Worm (Caenorhabditis elegans) whole organism, L4 larva: ENCODE data around the gene inf-1.

Experiments
- F10B5.3 ChIP-seq: sonication (generic microtip); optimal IDR thresholded peaks from 2 replicates; lab custom pipeline; 2016; ENCODE audit warnings: mild to moderate bottlenecking, missing genetic modification characterization, missing compliant biosample characterization
- F26F4.8 ChIP-seq: fragments of 200-800 bp; sonication (Bioruptor generic); conservative IDR thresholded peaks from 2 replicates; pipeline ENCODE4 v1.3.6; 2022; ENCODE audit warnings: missing genetic modification characterization, missing compliant biosample characterization
- F37D6.2 ChIP-seq: sonication (generic microtip); optimal IDR thresholded peaks from 2 replicates; lab custom pipeline; 2016; ENCODE audit warnings: mild to moderate bottlenecking, missing genetic modification characterization, missing compliant biosample characterization
- F49E8.2 ChIP-seq: sonication (generic microtip); optimal IDR thresholded peaks from 2 replicates; lab custom pipeline; 2016; ENCODE audit warnings: missing compliant biosample characterization, mild to moderate bottlenecking, missing genetic modification characterization, borderline replicate concordance
- T26A8.4 ChIP-seq: fragments of 200-800 bp; sonication (Bioruptor generic); IDR thresholded peaks from 2 replicates; pipeline ENCODE4 v1.3.6; 2022; ENCODE audit warnings: missing genetic modification characterization, missing compliant biosample characterization
- Y48G9A.11 ChIP-seq: fragments of 200-800 bp; sonication (Bioruptor generic); IDR thresholded peaks from 2 replicates; pipeline ENCODE4 v1.3.6; 2022; ENCODE audit warnings: missing genetic modification reagents, missing genetic modification characterization, missing compliant biosample characterization
- aha-1 ChIP-seq: fragments of 150-350 bp; peaks from one replicate; lab custom pipeline; 2014; ENCODE audit warnings: missing biosample characterization, missing genetic modification characterization
- aly-2 ChIP-seq: sonication (generic microtip); optimal IDR thresholded peaks from 2 replicates; lab custom pipeline; 2018; ENCODE audit warnings: missing biosample characterization, missing genetic modification characterization
- ama-1 ChIP-seq: fragments of 150-350 bp; optimal IDR thresholded peaks from 2 replicates; lab custom pipeline; 2014; ENCODE audit warnings: inconsistent platforms, mixed read lengths
- attf-4 ChIP-seq: sonication (generic microtip); optimal IDR thresholded peaks from 3 replicates; lab custom pipeline; 2017; ENCODE audit warnings: missing biosample characterization, missing genetic modification characterization
- ceh-32 ChIP-seq: sonication (generic microtip); optimal IDR thresholded peaks from 2 replicates; lab custom pipeline; 2016; ENCODE audit warnings: mild to moderate bottlenecking, missing genetic modification characterization, missing compliant biosample characterization; ENCODE audit not compliant: poor library complexity
- ceh-44 ChIP-seq: fragments of 200-800 bp; sonication (Bioruptor generic); IDR thresholded peaks from 2 replicates; pipeline ENCODE4 v1.3.6; 2022; ENCODE audit warnings: missing genetic modification reagents, missing genetic modification characterization, missing compliant biosample characterization
- ces-1 ChIP-seq: fragments of 150-350 bp; sonication (generic microtip); optimal IDR thresholded peaks from 4 replicates; lab custom pipeline; 2014; ENCODE audit warnings: missing biosample characterization, missing genetic modification reagents, missing genetic modification characterization
- daf-12 ChIP-seq: fragments of 150-350 bp; optimal IDR thresholded peaks from 2 replicates; lab custom pipeline; 2014; ENCODE audit warnings: missing biosample characterization, missing genetic modification reagents, missing genetic modification characterization
- daf-19 ChIP-seq: fragments of 200-800 bp; sonication (Bioruptor generic); conservative IDR thresholded peaks from 2 replicates; pipeline ENCODE4 v1.3.6; 2022; ENCODE audit warnings: missing genetic modification characterization, missing compliant biosample characterization
- daf-8 ChIP-seq: fragments of 200-800 bp; sonication (Bioruptor generic); IDR thresholded peaks from 2 replicates; pipeline ENCODE4 v1.3.6; 2022; ENCODE audit warnings: missing genetic modification characterization, missing compliant biosample characterization
- dmd-8 ChIP-seq: fragments of 200-800 bp; sonication (Bioruptor generic); IDR thresholded peaks from 2 replicates; pipeline ENCODE4 v1.3.6; 2022; ENCODE audit warnings: missing genetic modification characterization, missing compliant biosample characterization
- dpl-1 ChIP-seq: fragments of 150-350 bp; optimal IDR thresholded peaks from 2 replicates; lab custom pipeline; 2014; ENCODE audit warnings: missing biosample characterization, missing genetic modification reagents, missing genetic modification characterization
- fkh-10 ChIP-seq: fragments of 150-350 bp; optimal IDR thresholded peaks from 2 replicates; lab custom pipeline; 2014; ENCODE audit warnings: missing biosample characterization, missing genetic modification reagents, missing genetic modification characterization
- fos-1 ChIP-seq: fragments of 150-350 bp; optimal IDR thresholded peaks from 2 replicates; lab custom pipeline; 2014; ENCODE audit warnings: missing biosample characterization, missing genetic modification characterization
- lin-1 ChIP-seq: fragments of 200-800 bp; sonication (Bioruptor generic); IDR thresholded peaks from 2 replicates; pipeline ENCODE4 v1.3.6; 2022; ENCODE audit warnings: missing genetic modification reagents, missing genetic modification characterization, missing compliant biosample characterization
- lin-13 ChIP-seq: fragments of 150-350 bp; optimal IDR thresholded peaks from 2 replicates; lab custom pipeline; 2014; ENCODE audit warnings: missing biosample characterization, missing genetic modification reagents, missing genetic modification characterization
- lin-38 ChIP-seq: fragments of 200-800 bp; sonication (Bioruptor generic); IDR thresholded peaks from 2 replicates; pipeline ENCODE4 v1.3.6; 2022; ENCODE audit warnings: missing genetic modification reagents, missing genetic modification characterization, missing compliant biosample characterization
- lsy-2 ChIP-seq, 2 experiments: fragments of 150-350 bp in 1 of 2; sonication (generic microtip) in 1 of 2; optimal IDR thresholded peaks; 2 replicates each; lab custom pipeline; 2014 to 2017; ENCODE audit warnings: missing biosample characterization in 2 of 2, missing genetic modification characterization in 2 of 2
- madf-9 ChIP-seq: fragments of 200-800 bp; sonication (Bioruptor generic); conservative IDR thresholded peaks from 2 replicates; pipeline ENCODE4 v1.3.6; 2022; ENCODE audit warnings: missing genetic modification reagents, missing genetic modification characterization, missing compliant biosample characterization
- mdl-1 ChIP-seq, 2 experiments: fragments of 150-350 bp in 1 of 2; sonication (generic microtip) in 1 of 2; optimal IDR thresholded peaks; 2 replicates each; lab custom pipeline; 2014 to 2017; ENCODE audit warnings: missing biosample characterization in 2 of 2, missing genetic modification characterization in 2 of 2
- mdt-29 ChIP-seq: fragments of 200-800 bp; sonication (Bioruptor generic); IDR thresholded peaks from 2 replicates; pipeline ENCODE4 v1.3.6; 2022; ENCODE audit warnings: missing genetic modification reagents, missing genetic modification characterization, missing compliant biosample characterization
- mes-2 ChIP-seq: sonication (generic microtip); optimal IDR thresholded peaks from 2 replicates; lab custom pipeline; 2016; ENCODE audit warnings: missing genotype, mild to moderate bottlenecking, missing genetic modification characterization, missing compliant biosample characterization; ENCODE audit not compliant: poor library complexity, severe bottlenecking
- mxl-2 ChIP-seq: fragments of 200-800 bp; sonication (Bioruptor generic); conservative IDR thresholded peaks from 2 replicates; pipeline ENCODE4 v1.3.6; 2022; ENCODE audit warnings: missing genetic modification reagents, missing genetic modification characterization, missing compliant biosample characterization
- nhr-10 ChIP-seq: fragments of 150-350 bp; optimal IDR thresholded peaks from 2 replicates; lab custom pipeline; 2014; ENCODE audit warnings: missing biosample characterization, missing genetic modification characterization
- nhr-102 ChIP-seq: sonication (generic microtip); optimal IDR thresholded peaks from 2 replicates; lab custom pipeline; 2016; ENCODE audit warnings: mild to moderate bottlenecking, missing genetic modification characterization, moderate library complexity, missing compliant biosample characterization
- nhr-76 ChIP-seq: fragments of 150-350 bp; optimal IDR thresholded peaks from 2 replicates; lab custom pipeline; 2014; ENCODE audit warnings: missing biosample characterization, missing genetic modification characterization
- nhr-77 ChIP-seq: fragments of 150-350 bp; optimal IDR thresholded peaks from 2 replicates; lab custom pipeline; 2014; ENCODE audit warnings: missing biosample characterization, missing genetic modification characterization
- pha-4 ChIP-seq, 2 experiments: fragments of 150-350 bp in 1 of 2; fragments of 200-800 bp in 1 of 2; sonication (Bioruptor generic) in 1 of 2; IDR thresholded peaks in 1 of 2; optimal IDR thresholded peaks in 1 of 2; 2 replicates each; pipeline versions ENCODE4 v1.3.6 to Lab custom; 2014 to 2022; ENCODE audit warnings: missing genetic modification characterization in 2 of 2, missing genetic modification reagents in 2 of 2, missing biosample characterization in 1 of 2, missing compliant biosample characterization in 1 of 2
- php-3 ChIP-seq: fragments of 200-800 bp; sonication (Bioruptor generic); IDR thresholded peaks from 2 replicates; pipeline ENCODE4 v1.3.6; 2022; ENCODE audit warnings: missing genetic modification reagents, missing genetic modification characterization, missing compliant biosample characterization
- rbr-2 ChIP-seq: sonication (generic microtip); optimal IDR thresholded peaks from 2 replicates; lab custom pipeline; 2016; ENCODE audit warnings: missing genotype, missing genetic modification characterization, missing compliant biosample characterization
- saeg-2 ChIP-seq: fragments of 200-800 bp; sonication (Bioruptor generic); IDR thresholded peaks from 2 replicates; pipeline ENCODE4 v1.3.6; 2022; ENCODE audit warnings: missing genetic modification reagents, missing genetic modification characterization, missing compliant biosample characterization
- sdz-12 ChIP-seq: fragments of 200-800 bp; sonication (Bioruptor generic); optimal IDR thresholded peaks from 2 replicates; lab custom pipeline; 2018; ENCODE audit warnings: mild to moderate bottlenecking, missing genetic modification characterization, missing compliant biosample characterization
- skn-1 ChIP-seq: fragments of 150-350 bp; optimal IDR thresholded peaks from 2 replicates; lab custom pipeline; 2014; ENCODE audit warnings: missing biosample characterization, missing genetic modification characterization
- spr-3 ChIP-seq: fragments of 200-800 bp; sonication (Bioruptor generic); optimal IDR thresholded peaks from 2 replicates; lab custom pipeline; 2018; ENCODE audit warnings: mild to moderate bottlenecking, missing genetic modification characterization, missing compliant biosample characterization
- zag-1 ChIP-seq: fragments of 150-350 bp; optimal IDR thresholded peaks from 2 replicates; lab custom pipeline; 2014; ENCODE audit warnings: missing biosample characterization, missing genetic modification characterization
- zfp-2 ChIP-seq: sonication (generic microtip); optimal IDR thresholded peaks from 2 replicates; lab custom pipeline; 2016; ENCODE audit warnings: mild to moderate bottlenecking, missing genetic modification characterization, missing compliant biosample characterization
- zfp-3 ChIP-seq: fragments of 200-800 bp; sonication (Bioruptor generic); conservative IDR thresholded peaks from 2 replicates; pipeline ENCODE4 v1.3.6; 2022; ENCODE audit warnings: missing genetic modification reagents, missing genetic modification characterization, missing compliant biosample characterization
- zip-11 ChIP-seq: fragments of 200-800 bp; sonication (Bioruptor generic); IDR thresholded peaks from 2 replicates; pipeline ENCODE4 v1.3.6; 2022; ENCODE audit warnings: missing genetic modification characterization, missing compliant biosample characterization
- zip-2 ChIP-seq: fragments of 150-350 bp; optimal IDR thresholded peaks from 2 replicates; lab custom pipeline; 2014; ENCODE audit warnings: missing biosample characterization, missing genetic modification characterization
- ztf-11 ChIP-seq: fragments of 150-350 bp; optimal IDR thresholded peaks from 2 replicates; lab custom pipeline; 2014; ENCODE audit warnings: missing biosample characterization, missing genetic modification characterization

inf-1 gene

DNA sequence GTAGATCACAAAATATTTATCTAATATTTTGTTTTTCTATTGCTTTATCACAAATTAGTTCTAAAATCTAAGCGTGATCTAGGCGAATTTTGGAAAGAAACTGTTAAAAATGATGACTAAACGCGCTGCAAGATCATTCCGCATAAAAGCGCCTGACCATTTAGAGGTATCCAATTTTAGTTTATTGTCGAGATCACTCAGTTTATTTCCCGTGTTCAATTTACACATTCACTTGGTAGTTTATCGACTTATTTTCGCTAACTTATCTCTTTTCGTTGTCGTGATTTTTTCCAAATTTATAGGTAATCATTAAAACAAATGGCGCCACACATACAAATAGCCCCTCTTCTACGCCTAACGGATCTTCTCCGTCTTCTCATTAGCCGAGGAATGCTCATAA lies 23.5 kb upstream of the inf-1 start, which contains the start of gene T07E3.2:
T07E3.2 (plus strand) TSS at position 301 of the 400 bp plus-strand sequence.
- TF ChIP-seq attf-4 (no peak), zag-1 (no peak), ceh-44 (GFP tag; lab: Robert Waterston, UW) (no peak), F26F4.8 (no peak), daf-8 (GFP tag; lab: Robert Waterston, UW) (no peak), fkh-10 (no peak), saeg-2 (GFP tag; lab: Robert Waterston, UW) (no peak)

ce11 chrIII:6912381-6912780 lies 17.6 kb upstream of the inf-1 start, which contains the start of gene pdf-1:
Gene pdf-1 (minus strand): TSS chrIII:6912481.
- no peak for TF ChIP-seq zip-11 (GFP tag; lab: Robert Waterston, UW)
- TF ChIP-seq F37D6.2 (tag; lab: Kevin White, UChicago): no peak
- TF ChIP-seq daf-19 (GFP tag; lab: Robert Waterston, UW): no peak
- no peak for TF ChIP-seq aly-2 (tag; lab: Kevin White, UChicago)
- no peak for TF ChIP-seq sdz-12
- TF ChIP-seq lin-1: no peak
- TF ChIP-seq ztf-11 (tag; lab: Kevin White, UChicago): no peak
- TF ChIP-seq lin-13 (GFP tag; lab: Kevin White, UChicago): no peak
- no peak for TF ChIP-seq pha-4 (GFP tag; IDR thresholded peaks at IDR 0.05; lab: Robert Waterston, UW)
- no peak for TF ChIP-seq pha-4 (tag; optimal IDR thresholded peaks at IDR 0.05; lab: Kevin White, UChicago)
- no peak for TF ChIP-seq rbr-2 (tag; lab: Kevin White, UChicago)
- TF ChIP-seq mdt-29 (GFP tag; lab: Robert Waterston, UW): no peak

- TF ChIP-seq daf-12 (tag; lab: Kevin White, UChicago): no peak
- TF ChIP-seq nhr-102 (tag; lab: Kevin White, UChicago): no peak
- TF ChIP-seq nhr-77: no peak
- TF ChIP-seq F10B5.3 (tag; lab: Kevin White, UChicago): no peak
- TF ChIP-seq lsy-2 (tag; optimal IDR thresholded peaks at IDR 0.05; lab: Kevin White, UChicago): peak in 1 of 2 experiments; percentile 31
- TF ChIP-seq madf-9 (GFP tag; lab: Robert Waterston, UW): no peak
- no peak for TF ChIP-seq spr-3 (GFP tag; lab: Kevin White, UChicago)
- TF ChIP-seq ces-1: peak; percentile 52
- TF ChIP-seq fos-1 (tag; lab: Kevin White, UChicago): no peak
- no peak for TF ChIP-seq zfp-2
- TF ChIP-seq skn-1: no peak
- TF ChIP-seq mxl-2: no peak
- TF ChIP-seq php-3 (GFP tag; lab: Robert Waterston, UW): no peak
- no peak for TF ChIP-seq daf-8 (GFP tag; lab: Robert Waterston, UW)
Observed at ce11 chrIII:6914840-6915239, 15.1 kb upstream of the inf-1 start.

DNA sequence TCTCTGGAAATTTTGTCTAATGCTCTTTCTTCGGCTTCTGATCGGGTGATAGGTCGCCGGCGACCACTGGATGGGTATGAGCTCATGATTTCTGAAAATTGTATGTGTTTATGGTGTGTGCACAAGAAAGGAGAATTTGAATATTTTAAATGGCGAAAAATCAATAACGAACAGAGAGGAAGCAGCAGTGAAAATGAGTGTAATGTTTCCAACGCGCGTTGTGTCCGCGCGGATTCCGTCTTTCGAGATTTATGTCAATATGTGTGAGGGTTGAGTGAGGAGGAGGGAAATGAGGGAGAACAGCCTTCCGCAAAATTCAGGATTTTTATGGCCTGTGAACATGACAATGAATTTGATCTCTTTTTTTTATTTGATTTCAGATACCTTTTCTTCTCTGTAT lies 1.2 kb upstream of the inf-1 start, which contains the start of gene flap-1:
flap-1 (minus strand) TSS at position 101 of the 400 bp plus-strand sequence.
- TF ChIP-seq T26A8.4 (GFP tag; lab: Robert Waterston, UW) (no peak), aha-1 (peak; percentile 89)

- no peak for TF ChIP-seq daf-19 (GFP tag; lab: Robert Waterston, UW)
- TF ChIP-seq zfp-3 (GFP tag; lab: Robert Waterston, UW): no peak
- peak; percentile 47 for TF ChIP-seq ama-1 (lab: Kevin White, UChicago)
- no peak for TF ChIP-seq F37D6.2 (tag; lab: Kevin White, UChicago)
- peak; percentile 58 for TF ChIP-seq lin-38 (GFP tag; lab: Robert Waterston, UW)
- TF ChIP-seq dpl-1 (GFP tag; lab: Kevin White, UChicago): no peak
- TF ChIP-seq zip-2 (tag; lab: Kevin White, UChicago): no peak
- TF ChIP-seq mes-2 (tag; lab: Kevin White, UChicago): peak; percentile 36
- peak; percentile 34 for TF ChIP-seq F49E8.2
- no peak for TF ChIP-seq lin-13 (GFP tag; lab: Kevin White, UChicago)
- peak; percentile 46; the same call in 1 of the 2 replicates for TF ChIP-seq Y48G9A.11 (GFP tag; lab: Robert Waterston, UW)
- no peak for TF ChIP-seq ceh-32
- no peak for TF ChIP-seq mxl-2
- TF ChIP-seq nhr-76 (tag; lab: Kevin White, UChicago): no peak
- no peak for TF ChIP-seq mdl-1 (tag; optimal IDR thresholded peaks at IDR 0.05; lab: Kevin White, UChicago)
- TF ChIP-seq daf-12 (tag; lab: Kevin White, UChicago): no peak
- no peak for TF ChIP-seq dmd-8
- TF ChIP-seq zip-11 (GFP tag; lab: Robert Waterston, UW): no peak
- no peak for TF ChIP-seq nhr-10
Observed at ce11 chrIII:6931896-6932295, 2.0 kb downstream of the inf-1 start, which contains the start of gene byn-1. Gene byn-1 (plus strand): TSS chrIII:6932001.
